ENCODE assay signal across 5 worm cellular contexts in genomic region chrX:9266512-9266911, ce11.
TF ChIP-seq lines count a peak whose summit lies in the region.

No protein-coding gene starts in this region.

TF ChIP-seq in whole organism, L1 larva, 84 proteins besides CTCF, POLR2A, EP300 and RAD21:
- TF ChIP-seq lin-14 (GFP tag; optimal IDR thresholded peaks at IDR 0.05; lab: Kevin White, UChicago) (peak; percentile 11), efl-3 (GFP tag; optimal IDR thresholded peaks at IDR 0.05; lab: Kevin White, UChicago) (no peak)
TF ChIP-seq in whole organism, L1 larva: peak in this region for 1.

TF ChIP-seq in whole organism, L2 larva, 48 proteins besides CTCF, POLR2A, EP300 and RAD21:
- TF ChIP-seq mab-5 (tag; optimal IDR thresholded peaks at IDR 0.05; lab: Kevin White, UChicago) (no peak), fos-1 (tag; optimal IDR thresholded peaks at IDR 0.05; lab: Kevin White, UChicago) (peak; percentile 52)
TF ChIP-seq in whole organism, L2 larva: peak in this region for 1.

TF ChIP-seq in whole organism, L3 larva, 47 proteins besides CTCF, POLR2A, EP300 and RAD21:
- TF ChIP-seq ztf-11 (tag; optimal IDR thresholded peaks at IDR 0.05; lab: Kevin White, UChicago) (no peak), elt-2 (tag; optimal IDR thresholded peaks at IDR 0.05; lab: Kevin White, UChicago) (peak; percentile 67), aly-2 (tag; optimal IDR thresholded peaks at IDR 0.05; lab: Kevin White, UChicago) (no peak), pha-4 (tag; optimal IDR thresholded peaks at IDR 0.05; lab: Kevin White, UChicago) (peak; percentile 57), nhr-11 (tag; optimal IDR thresholded peaks at IDR 0.05; lab: Kevin White, UChicago) (no peak), elt-1 (tag; optimal IDR thresholded peaks at IDR 0.05; lab: Kevin White, UChicago) (no peak)
TF ChIP-seq in whole organism, L3 larva: peak in this region for 2.

TF ChIP-seq in whole organism, L4 larva, 104 proteins besides CTCF, POLR2A, EP300 and RAD21:
- TF ChIP-seq hlh-30 (tag; optimal IDR thresholded peaks at IDR 0.05; lab: Kevin White, UChicago; ENCODE audit: insufficient read depth) (peak; percentile 0), nhr-28 (tag; optimal IDR thresholded peaks at IDR 0.05; lab: Kevin White, UChicago) (peak; percentile 18), nhr-237 (tag; optimal IDR thresholded peaks at IDR 0.05; lab: Kevin White, UChicago) (no peak), dmd-6 (GFP tag; IDR thresholded peaks at IDR 0.05; lab: Robert Waterston, UW) (peak; percentile 73), ctbp-1 (GFP tag; IDR thresholded peaks at IDR 0.05; lab: Robert Waterston, UW) (no peak), egl-27 (tag; optimal IDR thresholded peaks at IDR 0.05; lab: Kevin White, UChicago) (no peak), hmg-1.1 (GFP tag; IDR thresholded peaks at IDR 0.05; lab: Robert Waterston, UW) (no peak), duxl-1 (tag; optimal IDR thresholded peaks at IDR 0.05; lab: Kevin White, UChicago; ENCODE audit: poor library complexity) (no peak), saeg-2 (GFP tag; IDR thresholded peaks at IDR 0.05; lab: Robert Waterston, UW) (no peak), daf-16 (GFP tag; optimal IDR thresholded peaks at IDR 0.05; lab: Kevin White, UChicago) (no peak), daf-16 (tag; optimal IDR thresholded peaks at IDR 0.05; lab: Kevin White, UChicago) (peak; percentile 37), php-3 (GFP tag; IDR thresholded peaks at IDR 0.05; lab: Robert Waterston, UW) (0 out of 2 replicates have a peak, but pooled peaks have one; percentile 6), hlh-11 (tag; optimal IDR thresholded peaks at IDR 0.05; lab: Kevin White, UChicago) (peak; percentile 54), zip-2 (tag; optimal IDR thresholded peaks at IDR 0.05; lab: Kevin White, UChicago) (no peak), fkh-10 (GFP tag; optimal IDR thresholded peaks at IDR 0.05; lab: Kevin White, UChicago) (no peak), pqm-1 (tag; optimal IDR thresholded peaks at IDR 0.05; lab: Kevin White, UChicago) (peak; percentile 14), dve-1 (tag; optimal IDR thresholded peaks at IDR 0.05; lab: Kevin White, UChicago; ENCODE audit: insufficient read depth) (peak; percentile 68)

TF ChIP-seq in whole organism, young adult, 124 proteins besides CTCF, POLR2A, EP300 and RAD21:
- TF ChIP-seq nhr-80 (tag; optimal IDR thresholded peaks at IDR 0.05; lab: Kevin White, UChicago) (peak; percentile 76), tbp1 (GFP tag; optimal IDR thresholded peaks at IDR 0.05; lab: Kevin White, UChicago) (no peak), dox-1 (GFP tag; IDR thresholded peaks at IDR 0.05; lab: Robert Waterston, UW) (peak; percentile 46; the same call in 1 of the 2 replicates), hmg-1.2 (GFP tag; IDR thresholded peaks at IDR 0.05; lab: Robert Waterston, UW) (peak; percentile 14; the same call in 1 of the 2 replicates)
